Fruit fly (Drosophila melanogaster) whole organism, embryonic: ENCODE measurements around the gene cert.

Experiments used
- Adf1 ChIP-seq: fragments of 200-800 bp; sonication (Bioruptor generic); IDR thresholded peaks from 2 replicates; pipeline ENCODE4 v1.3.6; 2022; ENCODE audit warnings: missing biosample characterization, missing genetic modification characterization
- CG10543 ChIP-seq: fragments of 200-800 bp; sonication (Bioruptor generic); optimal IDR thresholded peaks from 3 replicates; lab custom pipeline; 2017; ENCODE audit warnings: missing biosample characterization, mild to moderate bottlenecking, missing genetic modification characterization, moderate library complexity
- CG11085 ChIP-seq: fragments of 200-800 bp; sonication (Bioruptor generic); IDR thresholded peaks from 2 replicates; pipeline ENCODE4 v1.3.6; 2022; ENCODE audit warnings: missing biosample characterization, missing genetic modification characterization
- CG11093 ChIP-seq: fragments of 200-800 bp; sonication (Bioruptor generic); IDR thresholded peaks from 3 replicates; pipeline ENCODE4 v1.3.6; 2022; ENCODE audit warnings: missing biosample characterization, missing genetic modification characterization
- CG12299 ChIP-seq: fragments of 200-800 bp; sonication (Bioruptor generic); optimal IDR thresholded peaks from 2 replicates; lab custom pipeline; 2018; ENCODE audit warnings: missing biosample characterization, mild to moderate bottlenecking, missing genetic modification characterization
- CG14014 ChIP-seq: fragments of 200-800 bp; sonication (Bioruptor generic); IDR thresholded peaks from 2 replicates; pipeline ENCODE4 v1.3.6; 2022; ENCODE audit warnings: missing biosample characterization, missing genetic modification characterization
- CG16779 ChIP-seq: fragments of 200-800 bp; sonication (Bioruptor generic); IDR thresholded peaks from 2 replicates; pipeline ENCODE4 v1.3.6; 2022; ENCODE audit warnings: missing biosample characterization, missing genetic modification characterization
- CG17568 ChIP-seq: fragments of 200-800 bp; sonication (Bioruptor generic); optimal IDR thresholded peaks from 2 replicates; lab custom pipeline; 2018; ENCODE audit warnings: missing biosample characterization, mild to moderate bottlenecking, missing genetic modification characterization, moderate library complexity
- CG2116 ChIP-seq: fragments of 200-800 bp; sonication (Bioruptor generic); optimal IDR thresholded peaks from 3 replicates; lab custom pipeline; 2018; ENCODE audit warnings: missing biosample characterization, mild to moderate bottlenecking, missing genetic modification characterization
- CG2678 ChIP-seq: fragments of 200-800 bp; sonication (Bioruptor generic); optimal IDR thresholded peaks from 3 replicates; lab custom pipeline; 2019; ENCODE audit warnings: missing biosample characterization, mild to moderate bottlenecking, missing genetic modification characterization, moderate library complexity
- CG3065 ChIP-seq: fragments of 200-800 bp; sonication (Bioruptor generic); optimal IDR thresholded peaks from 2 replicates; lab custom pipeline; 2016; ENCODE audit warnings: missing biosample characterization, missing genetic modification characterization
- CG31441 ChIP-seq: fragments of 200-800 bp; sonication (Bioruptor generic); IDR thresholded peaks from 2 replicates; pipeline ENCODE4 v1.3.6; 2022; ENCODE audit warnings: missing biosample characterization, missing genetic modification characterization
- CG34224 ChIP-seq: fragments of 200-800 bp; sonication (Bioruptor generic); IDR thresholded peaks from 3 replicates; pipeline ENCODE4 v1.3.6; 2022; ENCODE audit warnings: missing biosample characterization, missing genetic modification characterization; ENCODE audit not compliant: partially characterized antibody
- CG4617 ChIP-seq: fragments of 200-800 bp; sonication (Bioruptor generic); optimal IDR thresholded peaks from 3 replicates; lab custom pipeline; 2016; ENCODE audit warnings: missing biosample characterization, missing genetic modification characterization, borderline replicate concordance
- CG4730 ChIP-seq: fragments of 200-800 bp; sonication (Bioruptor generic); IDR thresholded peaks from 2 replicates; pipeline ENCODE4 v1.3.6; 2022; ENCODE audit warnings: missing biosample characterization, missing genetic modification characterization
- CG6765 ChIP-seq: fragments of 200-800 bp; sonication (Bioruptor generic); optimal IDR thresholded peaks from 3 replicates; lab custom pipeline; 2017; ENCODE audit warnings: missing biosample characterization, mild to moderate bottlenecking, missing genetic modification characterization
- CG7372 ChIP-seq: fragments of 200-800 bp; sonication (Bioruptor generic); IDR thresholded peaks from 2 replicates; pipeline ENCODE4 v1.3.6; 2022; ENCODE audit warnings: missing biosample characterization, missing genetic modification characterization
- CG7556 ChIP-seq: fragments of 200-800 bp; sonication (Bioruptor generic); optimal IDR thresholded peaks from 2 replicates; lab custom pipeline; 2017; ENCODE audit warnings: missing biosample characterization, mild to moderate bottlenecking, missing genetic modification characterization
- CG7786 ChIP-seq: fragments of 200-800 bp; sonication (Bioruptor generic); optimal IDR thresholded peaks from 2 replicates; lab custom pipeline; 2016; ENCODE audit warnings: missing biosample characterization, missing genetic modification characterization
- CG9727 ChIP-seq: fragments of 200-800 bp; sonication (Bioruptor generic); optimal IDR thresholded peaks from 3 replicates; lab custom pipeline; 2017; ENCODE audit warnings: missing biosample characterization, mild to moderate bottlenecking, missing genetic modification characterization
- CkIIα-i1 ChIP-seq: fragments of 200-800 bp; sonication (Bioruptor generic); IDR thresholded peaks from 2 replicates; pipeline ENCODE4 v1.3.6; 2022; ENCODE audit warnings: missing biosample characterization, missing genetic modification characterization
- Dip3 ChIP-seq: fragments of 200-800 bp; sonication (Bioruptor generic); optimal IDR thresholded peaks from 3 replicates; lab custom pipeline; 2016; ENCODE audit warnings: missing biosample characterization, missing genetic modification characterization
- Fer2 ChIP-seq: fragments of 200-800 bp; sonication (Bioruptor generic); optimal IDR thresholded peaks from 2 replicates; lab custom pipeline; 2018; ENCODE audit warnings: missing biosample characterization, mild to moderate bottlenecking, missing genetic modification characterization, moderate library complexity
- Hmr ChIP-seq: fragments of 200-800 bp; sonication (Bioruptor generic); optimal IDR thresholded peaks from 3 replicates; lab custom pipeline; 2017; ENCODE audit warnings: mild to moderate bottlenecking, missing biosample characterization, missing genetic modification reagents, missing genetic modification characterization
- MBD-R2 ChIP-seq: fragments of 200-800 bp; sonication (Bioruptor generic); IDR thresholded peaks from 2 replicates; pipeline ENCODE4 v1.3.6; 2022; ENCODE audit warnings: missing biosample characterization, missing genetic modification characterization
- MESR4 ChIP-seq: fragments of 200-800 bp; sonication (Bioruptor generic); optimal IDR thresholded peaks from 2 replicates; lab custom pipeline; 2018; ENCODE audit warnings: missing biosample characterization, mild to moderate bottlenecking, missing genetic modification characterization, moderate library complexity
- Meics ChIP-seq: fragments of 200-800 bp; sonication (Bioruptor generic); optimal IDR thresholded peaks from 2 replicates; lab custom pipeline; 2017; ENCODE audit warnings: missing biosample characterization, mild to moderate bottlenecking, missing genetic modification characterization
- Myb ChIP-seq: fragments of 200-800 bp; sonication (Bioruptor generic); optimal IDR thresholded peaks from 2 replicates; lab custom pipeline; 2016; ENCODE audit warnings: missing biosample characterization, missing genetic modification characterization
- Nf-YB ChIP-seq: fragments of 200-800 bp; sonication (Bioruptor generic); optimal IDR thresholded peaks from 3 replicates; lab custom pipeline; 2019; ENCODE audit warnings: missing biosample characterization, mild to moderate bottlenecking, missing genetic modification characterization, moderate library complexity
- Pdp1 ChIP-seq, 2 experiments: fragments of 200-800 bp; sonication (Bioruptor generic); optimal IDR thresholded peaks; 3 replicates each; lab custom pipeline; 2016; ENCODE audit warnings: missing biosample characterization in 2 of 2, missing genetic modification characterization in 2 of 2, mild to moderate bottlenecking in 1 of 2, moderate library complexity in 1 of 2
- Spps ChIP-seq: fragments of 200-800 bp; sonication (Bioruptor generic); optimal IDR thresholded peaks from 2 replicates; lab custom pipeline; 2018; ENCODE audit warnings: missing biosample characterization, mild to moderate bottlenecking, missing genetic modification characterization
- aop ChIP-seq: fragments of 200-800 bp; sonication (Bioruptor generic); IDR thresholded peaks from 2 replicates; pipeline ENCODE4 v1.3.6; 2022; ENCODE audit warnings: missing biosample characterization, missing genetic modification characterization
- cato ChIP-seq: fragments of 200-800 bp; sonication (Bioruptor generic); optimal IDR thresholded peaks from 2 replicates; lab custom pipeline; 2016; ENCODE audit warnings: missing biosample characterization, missing genetic modification characterization, borderline replicate concordance
- ci ChIP-seq: fragments of 200-800 bp; sonication (Bioruptor generic); IDR thresholded peaks from 3 replicates; pipeline ENCODE4 v1.3.6; 2022; ENCODE audit warnings: missing biosample characterization, missing genetic modification characterization
- dimm ChIP-seq: fragments of 200-800 bp; sonication (Bioruptor generic); IDR thresholded peaks from 2 replicates; pipeline ENCODE4 v1.3.6; 2022; ENCODE audit warnings: missing biosample characterization, missing genetic modification characterization
- dm ChIP-seq: fragments of 200-800 bp; sonication (Bioruptor generic); optimal IDR thresholded peaks from 3 replicates; lab custom pipeline; 2016; ENCODE audit warnings: missing biosample characterization, missing genetic modification characterization
- fd3F ChIP-seq: fragments of 200-800 bp; sonication (Bioruptor generic); optimal IDR thresholded peaks from 2 replicates; lab custom pipeline; 2018; ENCODE audit warnings: missing biosample characterization, mild to moderate bottlenecking, missing genetic modification characterization, moderate library complexity
- her ChIP-seq: fragments of 200-800 bp; sonication (Bioruptor generic); optimal IDR thresholded peaks from 2 replicates; lab custom pipeline; 2016; ENCODE audit warnings: missing biosample characterization, missing genetic modification characterization
- jing ChIP-seq: fragments of 200-800 bp; sonication (Bioruptor generic); optimal IDR thresholded peaks from 2 replicates; lab custom pipeline; 2018; ENCODE audit warnings: missing biosample characterization, mild to moderate bottlenecking, missing genetic modification characterization
- maf-S ChIP-seq: fragments of 200-800 bp; sonication (Bioruptor generic); optimal IDR thresholded peaks from 2 replicates; lab custom pipeline; 2016; ENCODE audit warnings: missing biosample characterization, missing genetic modification characterization
- mld ChIP-seq: fragments of 200-800 bp; sonication (Bioruptor generic); IDR thresholded peaks from 3 replicates; pipeline ENCODE4 v1.3.6; 2022; ENCODE audit warnings: missing biosample characterization, missing genetic modification characterization; ENCODE audit not compliant: partially characterized antibody
- odd ChIP-seq: fragments of 200-800 bp; sonication (Bioruptor generic); optimal IDR thresholded peaks from 2 replicates; lab custom pipeline; 2017; ENCODE audit warnings: missing biosample characterization, mild to moderate bottlenecking, missing genetic modification characterization
- pho ChIP-seq: fragments of 200-800 bp; sonication (Bioruptor generic); optimal IDR thresholded peaks from 2 replicates; lab custom pipeline; 2016; ENCODE audit warnings: missing biosample characterization, missing genetic modification characterization
- repo ChIP-seq: fragments of 200-800 bp; sonication (Bioruptor generic); optimal IDR thresholded peaks from 2 replicates; lab custom pipeline; 2016; ENCODE audit warnings: missing biosample characterization, missing genetic modification characterization
- sisA ChIP-seq: fragments of 200-800 bp; sonication (Bioruptor generic); IDR thresholded peaks from 2 replicates; pipeline ENCODE4 v1.3.6; 2022; ENCODE audit warnings: missing biosample characterization, missing genetic modification characterization
- sna ChIP-seq: fragments of 200-800 bp; sonication (Bioruptor generic); IDR thresholded peaks from 2 replicates; pipeline ENCODE4 v1.3.6; 2022; ENCODE audit warnings: missing biosample characterization, missing genetic modification characterization; ENCODE audit not compliant: partially characterized antibody
- twi ChIP-seq: fragments of 200-800 bp; optimal IDR thresholded peaks from 2 replicates; lab custom pipeline; 2019; ENCODE audit warnings: missing biosample characterization, mild to moderate bottlenecking, missing genetic modification characterization, moderate library complexity
- vnd ChIP-seq: fragments of 200-800 bp; sonication (Bioruptor generic); IDR thresholded peaks from 3 replicates; pipeline ENCODE4 v1.3.6; 2022; ENCODE audit warnings: missing biosample characterization, missing genetic modification characterization; ENCODE audit not compliant: partially characterized antibody
- vvl ChIP-seq: fragments of 200-800 bp; sonication (Bioruptor generic); IDR thresholded peaks from 2 replicates; pipeline ENCODE4 v1.3.6; 2022; ENCODE audit warnings: missing biosample characterization, missing genetic modification characterization
- zfh1 ChIP-seq: fragments of 200-800 bp; sonication (Bioruptor generic); IDR thresholded peaks from 3 replicates; pipeline ENCODE4 v1.3.6; 2022; ENCODE audit warnings: missing biosample characterization, missing genetic modification characterization
- zfh2 ChIP-seq: fragments of 200-800 bp; sonication (Bioruptor generic); optimal IDR thresholded peaks from 2 replicates; lab custom pipeline; 2016; ENCODE audit warnings: missing biosample characterization, missing genetic modification characterization

Gene cert

dm6 chr3L:8308891-8309352 is 19.3 kb upstream of the cert start, which contains the start of gene BI-1 (continued):
- TF ChIP-seq dimm (GFP tag; lab: Robert Waterston, UW) (no peak), aop (GFP tag; lab: Robert Waterston, UW) (no peak), fd3F (GFP tag; lab: Kevin White, UChicago) (peak; percentile 35), twi (tag; lab: Kevin White, UChicago) (peak; percentile 61), CG10543 (GFP tag; lab: Kevin White, UChicago) (peak; percentile 78), CG9727 (peak; percentile 63), CG2678 (tag; lab: Kevin White, UChicago) (no peak), pho (GFP tag; lab: Kevin White, UChicago) (no peak), Fer2 (peak; percentile 60), dm (GFP tag; lab: Kevin White, UChicago) (no peak), mld (GFP tag; lab: Robert Waterston, UW) (no peak), zfh1 (GFP tag; lab: Robert Waterston, UW) (no peak), Meics (GFP tag; lab: Kevin White, UChicago) (peak; percentile 76), vvl (no peak), cato (GFP tag; lab: Kevin White, UChicago) (peak; percentile 19), CG3065 (GFP tag; lab: Kevin White, UChicago) (no peak), CG31441 (GFP tag; lab: Robert Waterston, UW) (no peak), CG4617 (GFP tag; lab: Kevin White, UChicago) (peak; percentile 63), CG4730 (GFP tag; lab: Robert Waterston, UW) (no peak), maf-S (peak; percentile 29), Myb (GFP tag; lab: Kevin White, UChicago) (peak; percentile 31), CG11085 (no peak), Spps (tag; lab: Kevin White, UChicago) (no peak), CG7372 (GFP tag; lab: Robert Waterston, UW) (no peak), CG7556 (GFP tag; lab: Kevin White, UChicago) (peak; percentile 74), MESR4 (GFP tag; lab: Kevin White, UChicago) (no peak), her (GFP tag; lab: Kevin White, UChicago) (peak; percentile 14), Nf-YB (GFP tag; lab: Kevin White, UChicago) (peak; percentile 41), Hmr (GFP tag; lab: Kevin White, UChicago) (no peak), CG16779 (GFP tag; lab: Robert Waterston, UW) (no peak), CG34224 (GFP tag; lab: Robert Waterston, UW) (no peak), sisA (no peak), CG14014 (no peak), CkIIα-i1 (GFP tag; lab: Robert Waterston, UW) (no peak), vnd (GFP tag; lab: Robert Waterston, UW) (no peak), CG2116 (GFP tag; lab: Kevin White, UChicago) (peak; percentile 22), CG17568 (GFP tag; lab: Kevin White, UChicago) (peak; percentile 4), Dip3 (GFP tag; lab: Kevin White, UChicago) (peak; percentile 32), CG11093 (no peak), odd (GFP tag; lab: Kevin White, UChicago) (no peak), zfh2 (peak; percentile 78), Pdp1 (GFP tag; optimal IDR thresholded peaks at IDR 0.05; lab: Kevin White, UChicago) (peak; percentile 38 to 60), sna (no peak), MBD-R2 (GFP tag; lab: Robert Waterston, UW) (peak; percentile 50), ci (0 out of 3 replicates have a peak, but pooled peaks have one; percentile 17), CG6765 (GFP tag; lab: Kevin White, UChicago) (peak; percentile 56), CG7786 (GFP tag; lab: Kevin White, UChicago) (no peak), Adf1 (GFP tag; lab: Robert Waterston, UW) (0 out of 2 replicates have a peak, but pooled peaks have one; percentile 18), CG12299 (tag; lab: Kevin White, UChicago) (peak; percentile 29), jing (GFP tag; lab: Kevin White, UChicago) (no peak), repo (GFP tag; lab: Kevin White, UChicago) (no peak)
